Worm (Caenorhabditis elegans) whole organism, young adult: ENCODE measurements around the gene F11D11.4.

Experiments used
- F23B12.7 ChIP-seq: sonication (generic microtip); optimal IDR thresholded peaks from 2 replicates; lab custom pipeline; 2017; ENCODE audit warnings: missing genetic modification characterization, mild to moderate bottlenecking, missing compliant biosample characterization, antibody characterized with exemption, moderate library complexity; ENCODE audit not compliant: insufficient read depth
- aptf-2 ChIP-seq: fragments of 200-800 bp; sonication (Bioruptor generic); conservative IDR thresholded peaks from 2 replicates; pipeline ENCODE4 v1.3.6; 2022; ENCODE audit warnings: missing genetic modification reagents, missing genetic modification characterization, missing compliant biosample characterization
- ets-4 ChIP-seq: fragments of 200-800 bp; sonication (Bioruptor generic); optimal IDR thresholded peaks from 2 replicates; lab custom pipeline; 2018; ENCODE audit warnings: mild to moderate bottlenecking, missing genetic modification characterization, missing compliant biosample characterization
- lin-35 ChIP-seq, 3 experiments: fragments of 150-350 bp in 2 of 3; sonication (generic microtip) in 1 of 3; optimal IDR thresholded peaks; 2 replicates each; lab custom pipeline; 2014 to 2018; ENCODE audit warnings: missing biosample characterization in 3 of 3, missing genetic modification characterization in 3 of 3, missing genetic modification reagents in 3 of 3

DNA sequence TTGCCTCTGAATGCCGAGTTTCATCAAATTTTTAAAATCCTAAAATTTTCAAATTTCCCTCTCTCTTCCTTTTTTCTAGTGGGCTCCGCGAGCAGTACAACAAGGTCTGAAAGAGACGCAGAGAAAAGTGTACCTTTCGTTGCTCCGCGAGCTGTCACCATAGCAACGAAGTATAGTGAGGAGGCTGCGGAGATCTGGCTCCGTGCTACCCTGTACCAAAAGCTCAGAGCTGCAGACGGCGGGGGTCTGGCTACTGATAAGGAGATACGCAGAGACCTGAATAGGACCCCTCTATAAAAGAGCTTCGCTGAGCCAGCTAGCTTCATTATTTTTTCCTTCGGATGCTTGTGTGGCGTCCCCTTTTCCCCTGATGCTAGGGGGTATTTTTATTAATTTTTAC, 22.3 kb downstream of the F11D11.4 start, which contains the start of gene Y17D7B.10:
- TF ChIP-seq F23B12.7 (tag; lab: Kevin White, UChicago) (no peak), ets-4 (no peak), lin-35 (GFP tag; optimal IDR thresholded peaks at IDR 0.05; lab: Kevin White, UChicago) (no peak), aptf-2 (no peak)
